Worm (Caenorhabditis elegans) whole organism, L4 larva: ENCODE results near the gene smk-1.

Source experiments
- D1046.2 ChIP-seq: fragments of 200-800 bp; sonication (Bioruptor generic); IDR thresholded peaks from 2 replicates; pipeline ENCODE4 v1.3.6; 2022; ENCODE audit warnings: missing genetic modification characterization, missing compliant biosample characterization
- ces-1 ChIP-seq: fragments of 150-350 bp; sonication (generic microtip); optimal IDR thresholded peaks from 4 replicates; lab custom pipeline; 2014; ENCODE audit warnings: missing biosample characterization, missing genetic modification reagents, missing genetic modification characterization
- cey-2 ChIP-seq: sonication (generic microtip); optimal IDR thresholded peaks from 3 replicates; lab custom pipeline; 2017; ENCODE audit warnings: missing genetic modification characterization, mild to moderate bottlenecking, missing compliant biosample characterization, antibody characterized with exemption, borderline replicate concordance; ENCODE audit not compliant: insufficient read depth
- egl-27 ChIP-seq: sonication (generic microtip); optimal IDR thresholded peaks from 3 replicates; lab custom pipeline; 2017; ENCODE audit warnings: missing biosample characterization, missing genetic modification reagents, missing genetic modification characterization
- lir-3 ChIP-seq: sonication (generic microtip); optimal IDR thresholded peaks from 2 replicates; lab custom pipeline; 2016; ENCODE audit warnings: mild to moderate bottlenecking, missing genetic modification characterization, missing compliant biosample characterization
- nhr-10 ChIP-seq: fragments of 150-350 bp; optimal IDR thresholded peaks from 2 replicates; lab custom pipeline; 2014; ENCODE audit warnings: missing biosample characterization, missing genetic modification characterization
- nhr-11 ChIP-seq: fragments of 150-350 bp; optimal IDR thresholded peaks from 2 replicates; lab custom pipeline; 2014; ENCODE audit warnings: missing biosample characterization, missing genetic modification characterization
- snpc-4 ChIP-seq: fragments of 150-350 bp; optimal IDR thresholded peaks from 2 replicates; lab custom pipeline; 2014; ENCODE audit warnings: missing biosample characterization, missing genetic modification characterization
- tag-97 ChIP-seq: fragments of 200-800 bp; sonication (Bioruptor generic); IDR thresholded peaks from 2 replicates; pipeline ENCODE4 v1.3.6; 2022; ENCODE audit warnings: missing genetic modification characterization, missing compliant biosample characterization
- unc-62 ChIP-seq, 3 experiments: fragments of 150-350 bp in 1 of 3; sonication (generic microtip); optimal IDR thresholded peaks in 2 of 3; peaks in 1 of 3; 1 replicate in 1 of 3; 2 replicates in 2 of 3; lab custom pipeline; 2014 to 2017; ENCODE audit warnings: missing biosample characterization in 3 of 3, missing genetic modification characterization in 3 of 3, missing genetic modification reagents in 3 of 3, missing genotype in 1 of 3

DNA sequence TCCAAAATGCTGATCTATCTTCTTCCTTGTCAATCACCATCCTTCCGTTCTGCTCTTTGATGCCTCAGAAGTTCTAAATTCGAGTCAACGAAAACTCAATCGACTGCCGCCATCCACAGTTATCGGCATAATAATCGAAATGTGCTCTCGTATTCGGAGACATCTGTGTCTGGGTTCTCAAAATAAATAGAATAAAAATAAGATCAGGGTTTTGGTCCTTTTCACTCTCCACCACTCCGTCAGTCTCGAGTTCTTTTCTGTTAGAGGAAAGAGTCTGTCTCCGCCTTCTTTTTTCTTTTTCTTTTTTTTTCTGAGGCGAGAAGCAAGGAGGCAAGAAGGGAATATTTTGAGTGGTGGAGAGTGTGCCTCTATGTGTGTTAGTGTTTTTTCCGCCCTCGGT lies 16.2 kb downstream of the smk-1 start, which contains the start of gene F41E6.17:
- TF ChIP-seq cey-2 (tag; lab: Kevin White, UChicago) (no peak), ces-1 (GFP tag; lab: Kevin White, UChicago) (no peak), nhr-11 (no peak), egl-27 (tag; lab: Kevin White, UChicago) (no peak), nhr-10 (no peak), lir-3 (no peak), tag-97 (GFP tag; lab: Robert Waterston, UW) (no peak), unc-62 (GFP tag; optimal IDR thresholded peaks at IDR 0.05 in 1 of 2; lab: Kevin White, UChicago) (no peak), unc-62 (tag; optimal IDR thresholded peaks at IDR 0.05; lab: Kevin White, UChicago) (no peak), snpc-4 (tag; lab: Kevin White, UChicago) (no peak), D1046.2 (GFP tag; lab: Robert Waterston, UW) (no peak)
